Worm (Caenorhabditis elegans) whole organism, L1 larva: ENCODE results near the gene Y69H2.3.

Experiments
- C34B4.2 ChIP-seq: sonication (generic microtip); optimal IDR thresholded peaks from 2 replicates; lab custom pipeline; 2017; ENCODE audit warnings: mild to moderate bottlenecking, missing genetic modification characterization, missing compliant biosample characterization
- F16B12.6 ChIP-seq: fragments of 150-350 bp; optimal IDR thresholded peaks from 2 replicates; lab custom pipeline; 2014; ENCODE audit warnings: missing biosample characterization, missing genetic modification characterization
- aha-1 ChIP-seq: fragments of 150-350 bp; optimal IDR thresholded peaks from 2 replicates; lab custom pipeline; 2014; ENCODE audit warnings: missing biosample characterization, missing genetic modification characterization
- aly-2 ChIP-seq: fragments of 150-350 bp; optimal IDR thresholded peaks from 2 replicates; lab custom pipeline; 2014; ENCODE audit warnings: missing biosample characterization, missing genetic modification characterization
- ama-1 ChIP-seq: fragments of 150-350 bp; optimal IDR thresholded peaks from 2 replicates; lab custom pipeline; 2014
- blmp-1 ChIP-seq: fragments of 150-350 bp; optimal IDR thresholded peaks from 2 replicates; lab custom pipeline; 2014; ENCODE audit warnings: missing biosample characterization, missing genetic modification characterization
- ceh-8 ChIP-seq: fragments of 200-800 bp; sonication (Bioruptor generic); optimal IDR thresholded peaks from 2 replicates; lab custom pipeline; 2018; ENCODE audit warnings: mild to moderate bottlenecking, missing genetic modification characterization, moderate library complexity, missing compliant biosample characterization
- ceh-88 ChIP-seq: fragments of 200-800 bp; sonication (Bioruptor generic); IDR thresholded peaks from 2 replicates; pipeline ENCODE4 v1.3.6; 2022; ENCODE audit warnings: missing genetic modification characterization, missing compliant biosample characterization
- dsc-1 ChIP-seq: sonication (generic microtip); optimal IDR thresholded peaks from 2 replicates; lab custom pipeline; 2016; ENCODE audit warnings: mild to moderate bottlenecking, missing genetic modification characterization, missing compliant biosample characterization
- egl-13 ChIP-seq: sonication (generic microtip); optimal IDR thresholded peaks from 2 replicates; lab custom pipeline; 2016; ENCODE audit warnings: missing genotype, missing genetic modification reagents, missing genetic modification characterization, missing compliant biosample characterization
- elt-3 ChIP-seq, 6 experiments: fragments of 150-350 bp in 1 of 6; sonication (generic microtip); optimal IDR thresholded peaks; 2 replicates each; lab custom pipeline; 2017 to 2018; ENCODE audit warnings: missing biosample characterization in 6 of 6, missing genetic modification characterization in 6 of 6, inconsistent platforms in 1 of 6
- fkh-10 ChIP-seq: sonication (generic microtip); optimal IDR thresholded peaks from 2 replicates; lab custom pipeline; 2017; ENCODE audit warnings: missing biosample characterization, missing genetic modification reagents, missing genetic modification characterization
- fkh-8 ChIP-seq: sonication (generic microtip); optimal IDR thresholded peaks from 2 replicates; lab custom pipeline; 2016; ENCODE audit warnings: mild to moderate bottlenecking, missing genetic modification characterization, missing compliant biosample characterization
- fos-1 ChIP-seq: fragments of 150-350 bp; optimal IDR thresholded peaks from 2 replicates; lab custom pipeline; 2014; ENCODE audit warnings: missing biosample characterization, missing genetic modification characterization
- grh-1 ChIP-seq: fragments of 200-800 bp; sonication (Bioruptor generic); IDR thresholded peaks from 2 replicates; pipeline ENCODE4 v1.3.6; 2022; ENCODE audit warnings: missing genetic modification reagents, missing genetic modification characterization, missing compliant biosample characterization
- hlh-4 ChIP-seq: sonication (generic microtip); optimal IDR thresholded peaks from 2 replicates; lab custom pipeline; 2016; ENCODE audit warnings: mild to moderate bottlenecking, missing genetic modification characterization, missing compliant biosample characterization
- irx-1 ChIP-seq: sonication (generic microtip); optimal IDR thresholded peaks from 2 replicates; lab custom pipeline; 2016; ENCODE audit warnings: missing genetic modification characterization, missing compliant biosample characterization
- isw-1 ChIP-seq: fragments of 200-800 bp; sonication (Bioruptor generic); IDR thresholded peaks from 2 replicates; pipeline ENCODE4 v1.3.6; 2022; ENCODE audit warnings: missing genetic modification characterization, missing compliant biosample characterization
- lin-13 ChIP-seq: fragments of 150-350 bp; optimal IDR thresholded peaks from 2 replicates; lab custom pipeline; 2014; ENCODE audit warnings: missing biosample characterization, missing genetic modification reagents, missing genetic modification characterization
- mab-9 ChIP-seq: fragments of 200-800 bp; sonication (Bioruptor generic); IDR thresholded peaks from 2 replicates; pipeline ENCODE4 v1.3.6; 2022; ENCODE audit warnings: missing genetic modification reagents, missing genetic modification characterization, missing compliant biosample characterization
- mep-1 ChIP-seq: fragments of 150-350 bp; optimal IDR thresholded peaks from 2 replicates; lab custom pipeline; 2014; ENCODE audit warnings: missing biosample characterization, missing genetic modification characterization
- nhr-11 ChIP-seq: fragments of 150-350 bp; optimal IDR thresholded peaks from 2 replicates; lab custom pipeline; 2014; ENCODE audit warnings: missing biosample characterization, missing genetic modification characterization
- nhr-19 ChIP-seq: fragments of 200-800 bp; sonication (Bioruptor generic); conservative IDR thresholded peaks from 2 replicates; pipeline ENCODE4 v1.3.6; 2022; ENCODE audit warnings: missing genetic modification characterization, missing compliant biosample characterization
- nhr-20 ChIP-seq: sonication (generic microtip); optimal IDR thresholded peaks from 2 replicates; lab custom pipeline; 2016; ENCODE audit warnings: mild to moderate bottlenecking, missing genetic modification characterization, missing compliant biosample characterization
- nhr-237 ChIP-seq: fragments of 150-350 bp; optimal IDR thresholded peaks from 2 replicates; lab custom pipeline; 2014; ENCODE audit warnings: missing biosample characterization, missing genetic modification characterization
- nhr-28 ChIP-seq: fragments of 150-350 bp; optimal IDR thresholded peaks from 2 replicates; lab custom pipeline; 2014; ENCODE audit warnings: missing biosample characterization, missing genetic modification characterization
- nhr-47 ChIP-seq: sonication (generic microtip); optimal IDR thresholded peaks from 2 replicates; lab custom pipeline; 2016; ENCODE audit warnings: mild to moderate bottlenecking, missing genetic modification characterization, moderate library complexity, missing compliant biosample characterization
- nhr-71 ChIP-seq: sonication (generic microtip); optimal IDR thresholded peaks from 2 replicates; lab custom pipeline; 2016; ENCODE audit warnings: mild to moderate bottlenecking, missing genetic modification characterization, moderate library complexity, missing compliant biosample characterization
- nhr-77 ChIP-seq: fragments of 150-350 bp; optimal IDR thresholded peaks from 2 replicates; lab custom pipeline; 2014; ENCODE audit warnings: missing biosample characterization, missing genetic modification characterization
- nhr-84 ChIP-seq: sonication (generic microtip); optimal IDR thresholded peaks from 2 replicates; lab custom pipeline; 2017; ENCODE audit warnings: missing biosample characterization, missing genetic modification characterization
- pax-3 ChIP-seq: fragments of 200-800 bp; sonication (Bioruptor generic); optimal IDR thresholded peaks from 2 replicates; lab custom pipeline; 2018; ENCODE audit warnings: mild to moderate bottlenecking, missing genetic modification characterization, moderate library complexity, missing compliant biosample characterization
- skn-1 ChIP-seq: fragments of 150-350 bp; optimal IDR thresholded peaks from 2 replicates; lab custom pipeline; 2014; ENCODE audit warnings: missing biosample characterization, missing genetic modification characterization
- snpc-4 ChIP-seq: fragments of 150-350 bp; optimal IDR thresholded peaks from 2 replicates; lab custom pipeline; 2014; ENCODE audit warnings: missing biosample characterization, missing genetic modification characterization
- sox-4 ChIP-seq: sonication (generic microtip); optimal IDR thresholded peaks from 2 replicates; lab custom pipeline; 2016; ENCODE audit warnings: missing genetic modification characterization, missing compliant biosample characterization
- sup-37 ChIP-seq: fragments of 200-800 bp; sonication (Bioruptor generic); optimal IDR thresholded peaks from 2 replicates; lab custom pipeline; 2018; ENCODE audit warnings: mild to moderate bottlenecking, missing genetic modification characterization, missing compliant biosample characterization
- swsn-7 ChIP-seq: sonication (generic microtip); optimal IDR thresholded peaks from 2 replicates; lab custom pipeline; 2016; ENCODE audit warnings: missing genetic modification characterization, missing compliant biosample characterization
- tbx-2 ChIP-seq: sonication (generic microtip); optimal IDR thresholded peaks from 2 replicates; lab custom pipeline; 2016; ENCODE audit warnings: missing genetic modification characterization, missing compliant biosample characterization
- tlp-1 ChIP-seq: fragments of 150-350 bp; optimal IDR thresholded peaks from 2 replicates; lab custom pipeline; 2014; ENCODE audit warnings: missing biosample characterization, missing genetic modification characterization
- unc-30 ChIP-seq: sonication (generic microtip); optimal IDR thresholded peaks from 2 replicates; lab custom pipeline; 2017; ENCODE audit warnings: missing biosample characterization, missing genetic modification characterization
- unc-86 ChIP-seq: sonication (generic microtip); optimal IDR thresholded peaks from 2 replicates; lab custom pipeline; 2016; ENCODE audit warnings: missing genetic modification characterization, missing compliant biosample characterization
- zag-1 ChIP-seq: fragments of 150-350 bp; optimal IDR thresholded peaks from 2 replicates; lab custom pipeline; 2014; ENCODE audit warnings: missing biosample characterization, missing genetic modification characterization
- ztf-11 ChIP-seq, 2 experiments: sonication (generic microtip); optimal IDR thresholded peaks; 2 replicates each; lab custom pipeline; 2016 to 2017; ENCODE audit warnings: missing genetic modification characterization in 2 of 2, missing biosample characterization in 1 of 2, missing compliant biosample characterization in 1 of 2
- ztf-4 ChIP-seq: fragments of 150-350 bp; optimal IDR thresholded peaks from 2 replicates; lab custom pipeline; 2014; ENCODE audit warnings: missing biosample characterization, missing genetic modification characterization

Y69H2.3 gene

DNA sequence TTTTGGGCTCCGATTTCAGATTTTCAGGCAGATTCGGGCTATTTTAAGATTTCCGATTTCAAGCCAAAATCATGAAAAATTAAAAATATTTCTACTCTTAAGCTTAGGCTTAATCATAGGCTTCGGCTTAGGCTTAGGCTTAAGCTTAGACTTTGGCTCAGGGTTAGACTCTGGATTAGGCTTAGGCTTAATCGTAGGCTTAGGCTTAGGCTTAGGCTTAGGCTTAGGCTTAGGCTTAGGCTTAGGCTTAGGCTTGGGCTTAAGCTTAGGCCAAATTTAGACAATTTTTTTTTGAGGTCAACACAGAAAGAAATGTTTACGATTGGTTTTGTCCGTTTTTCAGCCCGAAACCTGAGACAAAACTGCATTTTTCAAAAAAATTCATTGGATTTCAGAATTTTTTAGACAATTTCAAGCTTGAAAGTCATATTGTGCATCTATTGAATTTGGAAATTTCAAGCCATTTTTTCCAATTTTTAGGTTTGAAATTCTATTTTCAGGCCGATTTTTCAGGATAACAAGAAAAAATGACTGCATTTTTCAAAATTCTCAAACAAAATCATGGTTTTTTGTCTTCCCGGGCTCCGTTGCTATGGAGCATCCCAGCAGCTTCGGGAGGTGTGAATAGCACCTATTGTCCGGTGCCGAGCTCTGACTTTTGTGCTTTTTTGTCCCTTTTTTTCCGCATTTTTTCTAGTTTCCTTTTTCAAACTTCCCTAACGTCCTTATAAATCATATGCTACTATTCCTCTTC is 24.1 kb downstream of the Y69H2.3 start, which contains the start of gene egas-1 (continued):
- no peak for TF ChIP-seq nhr-47 (tag; lab: Kevin White, UChicago)
- peak; percentile 78 for TF ChIP-seq ama-1
- no peak for TF ChIP-seq ztf-4 (tag; lab: Kevin White, UChicago)
- no peak for TF ChIP-seq F16B12.6 (tag; lab: Kevin White, UChicago)
- peak; percentile 19 for TF ChIP-seq nhr-20 (tag; lab: Kevin White, UChicago)

- TF ChIP-seq aly-2 (tag; lab: Kevin White, UChicago) = no peak
- no peak for TF ChIP-seq nhr-77 (tag; lab: Kevin White, UChicago)
- peak; percentile 51 for TF ChIP-seq ceh-8 (GFP tag; lab: Kevin White, UChicago)
- no peak for TF ChIP-seq tbx-2 (tag; lab: Kevin White, UChicago)
These were observed 24.9 kb downstream of the Y69H2.3 start for ce11 chrV:18639074-18639473.

DNA sequence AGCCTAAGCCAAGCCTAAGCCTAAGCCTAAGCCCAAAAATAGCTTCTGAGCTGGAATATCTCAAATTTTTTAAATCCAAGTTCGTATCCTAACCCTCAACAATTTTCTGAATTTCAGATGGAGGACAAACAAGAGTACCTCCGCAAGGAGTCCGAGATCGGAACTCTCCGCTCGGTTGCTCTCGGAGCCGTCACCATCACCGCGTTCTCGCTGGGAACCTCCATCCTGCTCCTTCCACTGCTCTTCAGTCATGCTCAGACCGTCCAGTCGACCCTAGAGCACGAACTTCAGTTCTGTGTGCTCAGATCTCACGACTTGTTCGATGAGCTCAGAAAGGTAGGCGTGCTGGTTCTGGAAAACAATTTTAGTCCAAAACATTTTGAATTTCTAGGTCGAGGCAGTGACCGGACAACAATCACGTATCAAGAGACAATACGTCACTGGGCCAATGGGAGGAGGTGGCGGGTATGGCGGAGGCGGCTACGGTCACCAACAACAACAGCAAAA is 25.5 kb downstream of the Y69H2.3 start, which contains the start of gene col-42:
Gene col-42, plus strand, starts transcription at position 118 of the 507 bp plus-strand sequence.
- TF ChIP-seq nhr-28 (tag; lab: Kevin White, UChicago) (no peak), hlh-4 (tag; lab: Kevin White, UChicago) (no peak), grh-1 (GFP tag; lab: Robert Waterston, UW) (peak; percentile 21; the same call in 1 of the 2 replicates), ceh-88 (GFP tag; lab: Robert Waterston, UW) (peak; percentile 31; the same call in 1 of the 2 replicates)

ce11 chrV:18637544-18638366 is 26.2 kb downstream of the Y69H2.3 start:
- TF ChIP-seq sup-37 (GFP tag; lab: Kevin White, UChicago) (no peak), nhr-47 (tag; lab: Kevin White, UChicago) (peak; percentile 32), nhr-11 (tag; lab: Kevin White, UChicago) (no peak), sox-4 (no peak), nhr-84 (tag; lab: Kevin White, UChicago) (no peak), swsn-7 (tag; lab: Kevin White, UChicago) (no peak), snpc-4 (tag; lab: Kevin White, UChicago) (no peak), mep-1 (tag; lab: Kevin White, UChicago) (peak; percentile 42), pax-3 (tag; lab: Kevin White, UChicago) (no peak), ztf-11 (tag; optimal IDR thresholded peaks at IDR 0.05; lab: Kevin White, UChicago) (no peak), C34B4.2 (tag; lab: Kevin White, UChicago) (no peak), fos-1 (tag; lab: Kevin White, UChicago) (no peak), egl-13 (tag; lab: Kevin White, UChicago) (no peak), ceh-8 (GFP tag; lab: Kevin White, UChicago) (no peak), lin-13 (GFP tag; lab: Kevin White, UChicago) (peak; percentile 13), F16B12.6 (tag; lab: Kevin White, UChicago) (no peak), zag-1 (tag; lab: Kevin White, UChicago) (no peak), elt-3 (tag; optimal IDR thresholded peaks at IDR 0.05; lab: Kevin White, UChicago) (peak in 3 of 6 experiments; percentile 36 to 70 (median 66)), nhr-20 (tag; lab: Kevin White, UChicago) (peak; percentile 58), isw-1 (GFP tag; lab: Robert Waterston, UW) (no peak), skn-1 (tag; lab: Kevin White, UChicago) (peak; percentile 19), unc-86 (tag; lab: Kevin White, UChicago) (no peak), dsc-1 (tag; lab: Kevin White, UChicago) (no peak), nhr-71 (tag; lab: Kevin White, UChicago) (no peak), aha-1 (tag; lab: Kevin White, UChicago) (no peak), irx-1 (peak; percentile 8), unc-30 (no peak), blmp-1 (tag; lab: Kevin White, UChicago) (peak; percentile 81), tlp-1 (tag; lab: Kevin White, UChicago) (no peak), nhr-237 (no peak), mab-9 (GFP tag; lab: Robert Waterston, UW) (no peak), fkh-8 (no peak), ama-1 (no peak), fkh-10 (GFP tag; lab: Kevin White, UChicago) (no peak), nhr-19 (GFP tag; lab: Robert Waterston, UW) (peak; percentile 40; the same call in 1 of the 2 replicates), hlh-4 (tag; lab: Kevin White, UChicago) (no peak)
